Comparison of ENCODE assay signal across 4 worm cellular contexts in the genomic region with DNA sequence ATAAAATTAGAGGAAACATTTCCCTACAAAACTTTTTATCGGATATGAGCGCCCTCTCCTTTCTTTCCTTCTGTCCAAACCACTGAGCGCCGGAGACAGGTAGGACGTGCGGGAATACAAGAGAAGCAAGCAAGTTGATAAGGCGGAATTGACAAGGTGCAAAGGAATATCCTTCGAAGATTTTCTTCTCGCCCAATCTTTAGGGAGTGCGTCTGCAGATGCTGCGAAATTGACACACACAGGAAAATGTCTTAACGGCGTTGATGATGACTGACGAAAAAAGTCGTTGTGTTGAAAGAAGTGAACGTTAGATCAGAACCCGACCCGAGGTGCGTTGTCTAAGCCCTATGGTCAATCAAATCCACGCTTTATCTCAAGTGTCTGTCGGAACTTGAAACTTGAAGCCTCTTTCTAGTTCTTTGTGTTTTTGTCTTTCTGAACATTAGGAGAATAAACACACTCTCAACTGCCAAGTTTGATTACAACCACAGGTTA.
TF ChIP-seq lines count a peak whose summit lies in the region.

No protein-coding gene starts in this region.

TF ChIP-seq in whole organism, L1 larva, 84 proteins besides CTCF, POLR2A, EP300 and RAD21:
- no peak for TF ChIP-seq ceh-63 (GFP tag; optimal IDR thresholded peaks at IDR 0.05; lab: Kevin White, UChicago)
- TF ChIP-seq alr-1 (tag; optimal IDR thresholded peaks at IDR 0.05; lab: Kevin White, UChicago; ENCODE audit: borderline replicate concordance) = no peak
- TF ChIP-seq sox-4 (tag; optimal IDR thresholded peaks at IDR 0.05; lab: Kevin White, UChicago) = no peak
- peak in 1 of 6 experiments; percentile 22 for TF ChIP-seq elt-3 (tag; optimal IDR thresholded peaks at IDR 0.05; lab: Kevin White, UChicago)
- no peak for TF ChIP-seq unc-130 (tag; optimal IDR thresholded peaks at IDR 0.05; lab: Kevin White, UChicago)
- no peak for TF ChIP-seq zip-4 (GFP tag; optimal IDR thresholded peaks at IDR 0.05; lab: Kevin White, UChicago)
- no peak for TF ChIP-seq ceh-90 (tag; optimal IDR thresholded peaks at IDR 0.05; lab: Kevin White, UChicago)
- TF ChIP-seq hlh-4 (tag; optimal IDR thresholded peaks at IDR 0.05; lab: Kevin White, UChicago) = no peak
- no peak for TF ChIP-seq C04F5.9 (tag; optimal IDR thresholded peaks at IDR 0.05; lab: Kevin White, UChicago)
- no peak for TF ChIP-seq lsy-2 (tag; optimal IDR thresholded peaks at IDR 0.05; lab: Kevin White, UChicago)
- TF ChIP-seq nhr-11 (tag; optimal IDR thresholded peaks at IDR 0.05; lab: Kevin White, UChicago) = no peak
- no peak for TF ChIP-seq nhr-12 (tag; optimal IDR thresholded peaks at IDR 0.05; lab: Kevin White, UChicago)
- TF ChIP-seq blmp-1 (tag; optimal IDR thresholded peaks at IDR 0.05; lab: Kevin White, UChicago) = peak; percentile 69

TF ChIP-seq in whole organism, L2 larva, 48 proteins besides CTCF, POLR2A, EP300 and RAD21:
- TF ChIP-seq gmeb-1 (tag; optimal IDR thresholded peaks at IDR 0.05; lab: Kevin White, UChicago) = no peak
- TF ChIP-seq zag-1 (tag; optimal IDR thresholded peaks at IDR 0.05; lab: Kevin White, UChicago) = no peak
- TF ChIP-seq alr-1 (tag; optimal IDR thresholded peaks at IDR 0.05; lab: Kevin White, UChicago) = no peak
- peak; percentile 46 for TF ChIP-seq nhr-21 (tag; optimal IDR thresholded peaks at IDR 0.05; lab: Kevin White, UChicago)
- no peak for TF ChIP-seq elt-3 (tag; optimal IDR thresholded peaks at IDR 0.05; lab: Kevin White, UChicago)
- no peak for TF ChIP-seq peb-1 (tag; optimal IDR thresholded peaks at IDR 0.05; lab: Kevin White, UChicago)
- TF ChIP-seq nhr-237 (tag; optimal IDR thresholded peaks at IDR 0.05; lab: Kevin White, UChicago) = no peak
TF ChIP-seq in whole organism, L2 larva: peak in this region for 1.

TF ChIP-seq in whole organism, L3 larva, 47 proteins besides CTCF, POLR2A, EP300 and RAD21:
- TF ChIP-seq fkh-10 (GFP tag; optimal IDR thresholded peaks at IDR 0.05; lab: Kevin White, UChicago) (no peak), daf-12 (tag; optimal IDR thresholded peaks at IDR 0.05; lab: Kevin White, UChicago) (no peak), unc-62 (GFP tag; optimal IDR thresholded peaks at IDR 0.05; lab: Kevin White, UChicago) (no peak), ztf-11 (tag; optimal IDR thresholded peaks at IDR 0.05; lab: Kevin White, UChicago) (no peak), unc-39 (tag; optimal IDR thresholded peaks at IDR 0.05; lab: Kevin White, UChicago) (no peak), nhr-43 (tag; optimal IDR thresholded peaks at IDR 0.05; lab: Kevin White, UChicago; ENCODE audit: poor library complexity, severe bottlenecking) (peak; percentile 7), nhr-77 (tag; optimal IDR thresholded peaks at IDR 0.05; lab: Kevin White, UChicago) (no peak)

TF ChIP-seq in whole organism, L4 larva, 104 proteins besides CTCF, POLR2A, EP300 and RAD21:
- TF ChIP-seq mxl-3 (GFP tag; optimal IDR thresholded peaks at IDR 0.05; lab: Kevin White, UChicago) (peak; percentile 11), nhr-28 (tag; optimal IDR thresholded peaks at IDR 0.05; lab: Kevin White, UChicago) (peak; percentile 17), lsy-2 (tag; optimal IDR thresholded peaks at IDR 0.05; lab: Kevin White, UChicago) (no peak), aha-1 (tag; lab: Kevin White, UChicago) (peak; percentile 80), dmd-8 (GFP tag; IDR thresholded peaks at IDR 0.05; lab: Robert Waterston, UW) (no peak), unc-62 (GFP tag; optimal IDR thresholded peaks at IDR 0.05 in 1 of 2; lab: Kevin White, UChicago) (peak in 1 of 2 experiments; percentile 98), unc-62 (tag; optimal IDR thresholded peaks at IDR 0.05; lab: Kevin White, UChicago) (no peak)
